Worm (Caenorhabditis elegans): ENCODE data around the gene Y53F4A.2.

- TF ChIP-seq ztf-23 (GFP tag; IDR thresholded peaks at IDR 0.05), result no peak
- TF ChIP-seq flt-1 (GFP tag; IDR thresholded peaks at IDR 0.05), result no peak
- no peak for TF ChIP-seq klf-2 (GFP tag; conservative IDR thresholded peaks at IDR 0.05)
Measured at ce11 chrII:14843016-14843415, 33.9 kb downstream of the Y53F4A.2 start, which contains the start of gene cdh-7.

Data from whole organism, midembryonic.